Worm (Caenorhabditis elegans) whole organism, L3 larva: ENCODE data around the gene T23F11.11.
A peak's percentile ranks its signal among the peaks of the same experiment; 100 is the strongest.

Experiments used
- R02D3.7 ChIP-seq: fragments of 150-350 bp; optimal IDR thresholded peaks from 2 replicates; lab custom pipeline; 2014; ENCODE audit warnings: missing biosample characterization, missing genetic modification characterization
- ama-1 ChIP-seq: fragments of 150-350 bp; optimal IDR thresholded peaks from 2 replicates; lab custom pipeline; 2018
- ceh-16 ChIP-seq: sonication (generic microtip); optimal IDR thresholded peaks from 2 replicates; lab custom pipeline; 2017; ENCODE audit warnings: missing biosample characterization, missing genetic modification characterization
- ceh-28 ChIP-seq: fragments of 150-350 bp; optimal IDR thresholded peaks from 2 replicates; lab custom pipeline; 2014; ENCODE audit warnings: missing biosample characterization, missing genetic modification reagents, missing genetic modification characterization
- ceh-82 ChIP-seq: fragments of 150-350 bp; optimal IDR thresholded peaks from 2 replicates; lab custom pipeline; 2014; ENCODE audit warnings: missing biosample characterization, missing genetic modification characterization
- daf-12 ChIP-seq: fragments of 150-350 bp; optimal IDR thresholded peaks from 2 replicates; lab custom pipeline; 2014; ENCODE audit warnings: missing biosample characterization, missing genetic modification reagents, missing genetic modification characterization
- egl-27 ChIP-seq: sonication (generic microtip); optimal IDR thresholded peaks from 4 replicates; lab custom pipeline; 2017; ENCODE audit warnings: missing biosample characterization, missing genetic modification reagents, missing genetic modification characterization
- egl-5 ChIP-seq: fragments of 150-350 bp; optimal IDR thresholded peaks from 2 replicates; lab custom pipeline; 2017; ENCODE audit warnings: missing biosample characterization, missing genetic modification reagents, missing genetic modification characterization, inconsistent platforms
- elt-2 ChIP-seq: sonication (generic microtip); optimal IDR thresholded peaks from 2 replicates; lab custom pipeline; 2016; ENCODE audit warnings: missing genetic modification reagents, mild to moderate bottlenecking, missing genetic modification characterization, missing compliant biosample characterization
- eor-1 ChIP-seq, 2 experiments: fragments of 150-350 bp; optimal IDR thresholded peaks; 2 replicates each; lab custom pipeline; 2014 to 2018; ENCODE audit warnings: missing biosample characterization in 2 of 2, missing genetic modification characterization in 2 of 2
- fkh-10 ChIP-seq: sonication (generic microtip); optimal IDR thresholded peaks from 2 replicates; lab custom pipeline; 2017; ENCODE audit warnings: missing biosample characterization, missing genetic modification reagents, missing genetic modification characterization
- fkh-2 ChIP-seq: fragments of 150-350 bp; optimal IDR thresholded peaks from 2 replicates; lab custom pipeline; 2014; ENCODE audit warnings: missing biosample characterization, missing genetic modification reagents, missing genetic modification characterization
- fos-1 ChIP-seq: fragments of 150-350 bp; optimal IDR thresholded peaks from 2 replicates; lab custom pipeline; 2014; ENCODE audit warnings: missing biosample characterization, missing genetic modification characterization
- hmg-11 ChIP-seq: sonication (generic microtip); optimal IDR thresholded peaks from 2 replicates; lab custom pipeline; 2016; ENCODE audit warnings: missing genetic modification characterization, missing compliant biosample characterization
- jun-1 ChIP-seq: fragments of 150-350 bp; optimal IDR thresholded peaks from 2 replicates; lab custom pipeline; 2014; ENCODE audit warnings: missing biosample characterization, missing genetic modification reagents, missing genetic modification characterization
- lin-15B ChIP-seq: fragments of 150-350 bp; optimal IDR thresholded peaks from 2 replicates; lab custom pipeline; 2014; ENCODE audit warnings: missing biosample characterization, missing genetic modification characterization
- lsy-12 ChIP-seq: sonication (generic microtip); optimal IDR thresholded peaks from 2 replicates; lab custom pipeline; 2016; ENCODE audit warnings: mild to moderate bottlenecking, missing genetic modification characterization, missing compliant biosample characterization
- mdl-1 ChIP-seq: fragments of 150-350 bp; optimal IDR thresholded peaks from 2 replicates; lab custom pipeline; 2014; ENCODE audit warnings: missing biosample characterization, missing genetic modification characterization
- mml-1 ChIP-seq: fragments of 150-350 bp; sonication (generic microtip); optimal IDR thresholded peaks from 3 replicates; lab custom pipeline; 2014; ENCODE audit warnings: missing biosample characterization, missing genetic modification characterization
- nfya-1 ChIP-seq: sonication (generic microtip); optimal IDR thresholded peaks from 2 replicates; lab custom pipeline; 2017; ENCODE audit warnings: missing genetic modification characterization, mild to moderate bottlenecking, missing compliant biosample characterization, antibody characterized with exemption, moderate library complexity; ENCODE audit not compliant: insufficient read depth
- nhr-11 ChIP-seq: fragments of 150-350 bp; optimal IDR thresholded peaks from 2 replicates; lab custom pipeline; 2014; ENCODE audit warnings: missing biosample characterization, missing genetic modification characterization
- nhr-12 ChIP-seq: fragments of 150-350 bp; optimal IDR thresholded peaks from 2 replicates; lab custom pipeline; 2014; ENCODE audit warnings: missing biosample characterization, missing genetic modification characterization
- nhr-237 ChIP-seq: fragments of 150-350 bp; optimal IDR thresholded peaks from 2 replicates; lab custom pipeline; 2014; ENCODE audit warnings: missing biosample characterization, missing genetic modification characterization
- nhr-25 ChIP-seq: sonication (generic microtip); optimal IDR thresholded peaks from 2 replicates; lab custom pipeline; 2017; ENCODE audit warnings: missing biosample characterization, missing genetic modification characterization
- nhr-28 ChIP-seq: fragments of 150-350 bp; optimal IDR thresholded peaks from 2 replicates; lab custom pipeline; 2014; ENCODE audit warnings: missing biosample characterization, missing genetic modification characterization
- nhr-43 ChIP-seq: sonication (generic microtip); optimal IDR thresholded peaks from 2 replicates; lab custom pipeline; 2016; ENCODE audit warnings: mild to moderate bottlenecking, missing genetic modification characterization, missing compliant biosample characterization; ENCODE audit not compliant: poor library complexity, severe bottlenecking
- nhr-67 ChIP-seq: fragments of 150-350 bp; optimal IDR thresholded peaks from 2 replicates; lab custom pipeline; 2014; ENCODE audit warnings: missing biosample characterization, missing genetic modification characterization
- nhr-76 ChIP-seq: fragments of 150-350 bp; sonication (generic microtip); optimal IDR thresholded peaks from 5 replicates; lab custom pipeline; 2014; ENCODE audit warnings: missing biosample characterization, missing genetic modification characterization
- nhr-77 ChIP-seq: fragments of 150-350 bp; optimal IDR thresholded peaks from 2 replicates; lab custom pipeline; 2014; ENCODE audit warnings: missing biosample characterization, missing genetic modification characterization
- pha-4 ChIP-seq: fragments of 150-350 bp; optimal IDR thresholded peaks from 2 replicates; lab custom pipeline; 2014; ENCODE audit warnings: missing biosample characterization, missing genetic modification reagents, missing genetic modification characterization
- pqm-1 ChIP-seq: fragments of 150-350 bp; optimal IDR thresholded peaks from 2 replicates; lab custom pipeline; 2017; ENCODE audit warnings: missing biosample characterization, missing genetic modification characterization, inconsistent platforms
- sea-2 ChIP-seq: fragments of 150-350 bp; sonication (generic microtip); optimal IDR thresholded peaks from 4 replicates; lab custom pipeline; 2014; ENCODE audit warnings: missing biosample characterization, missing genetic modification reagents, missing genetic modification characterization
- skn-1 ChIP-seq: fragments of 150-350 bp; optimal IDR thresholded peaks from 2 replicates; lab custom pipeline; 2014; ENCODE audit warnings: missing biosample characterization, missing genetic modification characterization
- snpc-4 ChIP-seq: fragments of 150-350 bp; optimal IDR thresholded peaks from 2 replicates; lab custom pipeline; 2014; ENCODE audit warnings: missing biosample characterization, missing genetic modification characterization
- tbx-2 ChIP-seq: sonication (generic microtip); optimal IDR thresholded peaks from 2 replicates; lab custom pipeline; 2016; ENCODE audit warnings: mild to moderate bottlenecking, missing genetic modification characterization, missing compliant biosample characterization
- unc-39 ChIP-seq: sonication (generic microtip); optimal IDR thresholded peaks from 4 replicates; lab custom pipeline; 2017; ENCODE audit warnings: missing biosample characterization, missing genetic modification characterization
- unc-62 ChIP-seq: fragments of 150-350 bp; sonication (generic microtip); optimal IDR thresholded peaks from 4 replicates; lab custom pipeline; 2014; ENCODE audit warnings: missing biosample characterization, missing genetic modification reagents, missing genetic modification characterization
- zag-1 ChIP-seq: fragments of 150-350 bp; optimal IDR thresholded peaks from 2 replicates; lab custom pipeline; 2014; ENCODE audit warnings: missing biosample characterization, missing genetic modification characterization
- ztf-4 ChIP-seq: fragments of 150-350 bp; optimal IDR thresholded peaks from 2 replicates; lab custom pipeline; 2014; ENCODE audit warnings: missing biosample characterization, missing genetic modification characterization

Gene T23F11.11

DNA sequence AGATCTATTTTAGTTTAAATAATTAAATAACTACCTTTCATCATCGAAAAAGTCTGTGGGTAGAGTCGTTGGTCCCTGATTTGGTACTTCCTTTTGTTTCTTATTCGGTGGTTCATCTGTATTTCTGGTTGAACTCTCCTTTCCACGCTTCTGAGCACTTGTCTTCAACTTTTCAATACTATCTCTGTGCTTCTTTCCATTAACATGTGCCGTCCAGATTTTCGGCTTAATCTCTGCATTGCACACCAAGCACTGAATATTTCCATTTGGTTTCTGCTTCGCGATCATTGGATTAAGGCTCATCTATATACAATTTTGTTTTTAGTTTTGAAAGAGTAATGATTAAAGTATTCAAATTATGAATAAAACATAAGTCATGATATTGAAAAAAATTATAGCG is 28.5 kb upstream of the T23F11.11 start, which contains the start of gene sel-13:
Gene sel-13, minus strand, starts transcription at position 303 of the 400 bp plus-strand sequence.
- TF ChIP-seq egl-5 (tag; lab: Kevin White, UChicago), result no peak

DNA sequence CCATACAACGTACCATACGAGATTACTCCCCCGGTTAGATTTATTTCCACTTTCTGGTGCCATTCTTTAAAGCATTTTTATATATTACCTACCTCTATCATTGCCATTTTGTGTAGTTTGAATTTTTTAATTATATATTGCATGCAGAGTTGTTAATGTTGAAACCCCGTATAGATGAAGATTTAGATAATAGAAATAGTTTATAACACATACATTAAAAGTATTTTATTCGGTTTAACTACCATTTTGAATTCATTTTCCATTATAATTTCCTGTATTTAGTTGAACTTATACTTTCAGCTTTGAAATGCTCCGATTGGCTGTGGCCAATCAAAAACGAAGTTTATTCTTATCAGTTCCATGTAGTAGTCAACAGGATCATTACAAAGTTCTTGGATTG is 26.4 kb upstream of the T23F11.11 start, which contains the start of gene dnj-18:
Gene dnj-18, plus strand, starts transcription at position 301 of the 400 bp plus-strand sequence.
- TF ChIP-seq pha-4 (tag; lab: Kevin White, UChicago) (no peak), elt-2 (tag; lab: Kevin White, UChicago) (no peak), unc-62 (no peak), nhr-43 (tag; lab: Kevin White, UChicago) (no peak), jun-1 (tag; lab: Kevin White, UChicago) (no peak), ama-1 (no peak), nfya-1 (tag; lab: Kevin White, UChicago) (no peak), nhr-67 (tag; lab: Kevin White, UChicago) (no peak)

DNA sequence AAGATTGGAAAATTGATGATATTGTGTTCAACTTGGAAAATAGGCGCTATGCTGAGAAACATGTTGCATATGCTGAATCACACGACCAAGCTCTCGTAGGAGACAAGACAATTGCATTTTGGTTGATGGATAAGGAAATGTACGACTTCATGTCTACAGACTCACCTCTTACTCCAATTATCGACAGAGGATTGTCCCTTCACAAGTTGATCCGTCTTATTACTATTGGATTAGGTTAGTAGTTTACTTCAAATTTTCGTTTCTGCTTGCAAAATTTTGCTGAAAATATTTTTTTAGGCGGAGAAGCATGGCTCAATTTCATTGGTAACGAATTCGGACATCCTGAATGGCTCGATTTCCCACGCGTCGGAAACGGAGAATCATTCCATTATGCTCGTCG is 25.5 kb upstream of the T23F11.11 start:
- TF ChIP-seq ceh-82 (tag; lab: Kevin White, UChicago) (no peak), ztf-4 (tag; lab: Kevin White, UChicago) (no peak), elt-2 (tag; lab: Kevin White, UChicago) (no peak), skn-1 (tag; lab: Kevin White, UChicago) (no peak), ceh-28 (tag; lab: Kevin White, UChicago) (no peak), R02D3.7 (tag; lab: Kevin White, UChicago) (no peak), ama-1 (no peak), egl-5 (tag; lab: Kevin White, UChicago) (no peak), nhr-11 (no peak)

DNA sequence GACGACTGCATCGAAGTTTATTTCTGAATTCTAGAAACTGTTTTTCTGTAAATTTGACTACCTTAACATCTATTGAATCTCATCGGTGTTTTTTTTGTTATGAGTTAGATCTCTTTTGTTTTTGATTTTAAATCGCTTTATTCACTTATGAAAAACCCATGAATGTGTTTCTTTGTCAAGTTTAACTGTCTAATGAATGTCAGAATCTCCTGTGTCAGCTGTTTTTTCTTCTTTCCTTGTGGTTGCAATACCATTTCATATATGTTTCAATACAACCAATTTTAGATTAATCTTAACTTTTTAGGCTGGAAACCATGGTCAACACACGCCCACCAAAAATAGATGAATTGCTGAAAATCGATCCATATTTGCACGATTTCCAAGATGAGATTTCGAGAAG is 23.7 kb upstream of the T23F11.11 start, which contains the start of gene T04A8.7:
Gene T04A8.7, plus strand, starts transcription at position 301 of the 400 bp plus-strand sequence.
- TF ChIP-seq unc-39 (tag; lab: Kevin White, UChicago) (no peak), nhr-12 (tag; lab: Kevin White, UChicago) (no peak), nhr-11 (no peak), pha-4 (tag; lab: Kevin White, UChicago) (no peak), nhr-237 (no peak), pqm-1 (no peak), snpc-4 (tag; lab: Kevin White, UChicago) (no peak), unc-62 (no peak), nhr-28 (tag; lab: Kevin White, UChicago) (no peak), ceh-82 (tag; lab: Kevin White, UChicago) (no peak), mml-1 (tag; lab: Kevin White, UChicago) (no peak), nhr-43 (tag; lab: Kevin White, UChicago) (no peak), nhr-76 (no peak), ceh-28 (tag; lab: Kevin White, UChicago) (no peak), zag-1 (tag; lab: Kevin White, UChicago) (no peak), ama-1 (no peak), egl-27 (tag; lab: Kevin White, UChicago) (no peak), tbx-2 (tag; lab: Kevin White, UChicago) (no peak), mdl-1 (tag; lab: Kevin White, UChicago) (no peak)

DNA sequence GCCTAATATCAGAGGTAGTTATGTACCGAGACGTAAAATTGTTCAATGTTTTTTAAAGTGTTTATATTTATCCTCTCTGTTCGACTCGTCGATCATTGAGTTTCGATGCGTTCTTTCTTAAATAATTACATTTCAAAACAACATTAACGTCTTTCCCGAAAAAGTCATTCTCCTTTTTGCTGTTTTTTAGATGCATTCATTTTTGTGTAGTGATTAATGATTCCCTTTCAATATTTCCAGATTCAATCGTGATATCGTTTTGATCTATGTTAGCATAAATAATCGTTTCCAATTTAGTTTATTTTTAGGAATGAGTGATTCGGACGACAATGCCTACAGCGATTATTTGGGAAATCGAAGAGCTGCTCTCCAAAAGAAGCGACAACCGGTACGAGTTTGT is 22.3 kb upstream of the T23F11.11 start, which contains the start of gene T04A8.8:
Gene T04A8.8, plus strand, starts transcription at position 301 of the 400 bp plus-strand sequence.
- TF ChIP-seq egl-5 (tag; lab: Kevin White, UChicago) (no peak), eor-1 (tag; optimal IDR thresholded peaks at IDR 0.05; lab: Kevin White, UChicago) (no peak), skn-1 (tag; lab: Kevin White, UChicago) (no peak), R02D3.7 (tag; lab: Kevin White, UChicago) (no peak), fkh-10 (no peak)

DNA sequence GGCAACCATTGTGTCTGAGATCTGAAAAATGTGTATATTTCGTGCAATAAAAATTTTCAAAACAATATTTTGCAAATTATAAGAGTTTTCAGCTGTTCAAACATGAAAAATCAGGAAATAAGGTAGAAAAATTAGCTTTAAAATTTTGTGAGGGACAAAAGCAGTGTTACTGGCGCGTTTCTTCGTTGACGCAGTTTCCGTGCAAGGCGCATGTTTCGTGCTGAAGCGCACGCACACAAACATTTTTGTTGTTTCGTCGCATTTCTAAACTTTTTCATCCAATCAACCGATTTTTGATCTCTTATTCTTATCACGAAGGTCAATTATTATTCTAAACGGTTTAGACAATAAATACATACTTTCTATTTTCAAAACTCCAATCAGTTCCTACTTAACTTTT is 21.9 kb upstream of the T23F11.11 start, which contains the start of gene nifk-1:
Gene nifk-1, minus strand, starts transcription at position 27 of the 400 bp plus-strand sequence.
- TF ChIP-seq lsy-12, result no peak
- no peak for TF ChIP-seq unc-62
- TF ChIP-seq elt-2 (tag; lab: Kevin White, UChicago), result peak; percentile 67
- peak; percentile 64 for TF ChIP-seq jun-1 (tag; lab: Kevin White, UChicago)
- TF ChIP-seq hmg-11 (tag; lab: Kevin White, UChicago), result peak; percentile 74
- TF ChIP-seq nhr-11, result no peak
- TF ChIP-seq lin-15B (tag; lab: Kevin White, UChicago), result peak; percentile 70
- peak; percentile 6 for TF ChIP-seq nhr-43 (tag; lab: Kevin White, UChicago)
- TF ChIP-seq nhr-25, result peak; percentile 54
- TF ChIP-seq ama-1, result peak; percentile 1
- no peak for TF ChIP-seq sea-2
- peak; percentile 80 for TF ChIP-seq snpc-4 (tag; lab: Kevin White, UChicago)
- TF ChIP-seq R02D3.7 (tag; lab: Kevin White, UChicago), result peak; percentile 8
- no peak for TF ChIP-seq nhr-237
- TF ChIP-seq nhr-12 (tag; lab: Kevin White, UChicago), result no peak
- TF ChIP-seq nhr-28 (tag; lab: Kevin White, UChicago), result no peak
- no peak for TF ChIP-seq mml-1 (tag; lab: Kevin White, UChicago)
- TF ChIP-seq fos-1, result no peak
- no peak for TF ChIP-seq mdl-1 (tag; lab: Kevin White, UChicago)
- peak; percentile 65 for TF ChIP-seq nfya-1 (tag; lab: Kevin White, UChicago)
- no peak for TF ChIP-seq egl-5 (tag; lab: Kevin White, UChicago)
- TF ChIP-seq zag-1 (tag; lab: Kevin White, UChicago), result no peak
- peak; percentile 86 for TF ChIP-seq pha-4 (tag; lab: Kevin White, UChicago)
- TF ChIP-seq daf-12 (tag; lab: Kevin White, UChicago), result no peak
- TF ChIP-seq nhr-77 (tag; lab: Kevin White, UChicago), result no peak
- no peak for TF ChIP-seq fkh-2
- no peak for TF ChIP-seq nhr-76
- TF ChIP-seq ceh-16 (tag; lab: Kevin White, UChicago), result no peak
